Fruit fly (Drosophila melanogaster): Measurements from ENCODE around the gene Prp40.

The Prp40 gene

dm6 chr2L:3003399-3003798 lies 19.6 kb upstream of the Prp40 start (continued):
- TF ChIP-seq CrebB (tag; optimal IDR thresholded peaks at IDR 0.05): no peak
- no peak for TF ChIP-seq CG5245 (GFP tag; optimal IDR thresholded peaks at IDR 0.05)
- TF ChIP-seq Camta (GFP tag; optimal IDR thresholded peaks at IDR 0.05): peak; percentile 19
- TF ChIP-seq HLH54F (GFP tag; optimal IDR thresholded peaks at IDR 0.05): no peak
- no peak for TF ChIP-seq Sry-δ (GFP tag; optimal IDR thresholded peaks at IDR 0.05)
- no peak for TF ChIP-seq CG2120 (GFP tag; optimal IDR thresholded peaks at IDR 0.05)
- TF ChIP-seq CG10147 (GFP tag; optimal IDR thresholded peaks at IDR 0.05): no peak
- peak; percentile 69 for TF ChIP-seq CG1529 (GFP tag; optimal IDR thresholded peaks at IDR 0.05)
- peak; percentile 63 for TF ChIP-seq Oli (tag; optimal IDR thresholded peaks at IDR 0.05)
- TF ChIP-seq ab (GFP tag; optimal IDR thresholded peaks at IDR 0.05): no peak
- TF ChIP-seq Dbx (GFP tag; IDR thresholded peaks at IDR 0.05): no peak
- TF ChIP-seq CG11093 (GFP tag; IDR thresholded peaks at IDR 0.05): peak; percentile 28; the same call in 1 of the 3 replicates
- peak; percentile 50 for TF ChIP-seq Ssrp (tag; optimal IDR thresholded peaks at IDR 0.05)
- TF ChIP-seq chm (GFP tag; IDR thresholded peaks at IDR 0.05): no peak
- TF ChIP-seq ind (GFP tag; optimal IDR thresholded peaks at IDR 0.05): peak; percentile 41
- peak; percentile 31 for TF ChIP-seq jing (GFP tag; optimal IDR thresholded peaks at IDR 0.05)
- TF ChIP-seq Hmx (GFP tag; optimal IDR thresholded peaks at IDR 0.05): no peak
- peak; percentile 20 for TF ChIP-seq sd (tag; optimal IDR thresholded peaks at IDR 0.05)
- TF ChIP-seq CG13123 (GFP tag; optimal IDR thresholded peaks at IDR 0.05): no peak
- no peak for TF ChIP-seq CG16813 (GFP tag; IDR thresholded peaks at IDR 0.05; ENCODE audit: partially characterized antibody)
- no peak for TF ChIP-seq CHES-1-like (GFP tag; optimal IDR thresholded peaks at IDR 0.05)
- TF ChIP-seq CG2116 (GFP tag; optimal IDR thresholded peaks at IDR 0.05): no peak
- no peak for TF ChIP-seq CG8359 (GFP tag; optimal IDR thresholded peaks at IDR 0.05; ENCODE audit: borderline replicate concordance)
- no peak for TF ChIP-seq CG33557 (GFP tag; optimal IDR thresholded peaks at IDR 0.05)
- TF ChIP-seq CG6654 (GFP tag; optimal IDR thresholded peaks at IDR 0.05): no peak
- TF ChIP-seq CG16815 (GFP tag; optimal IDR thresholded peaks at IDR 0.05): no peak
- peak; percentile 63 for TF ChIP-seq CG18262 (tag; optimal IDR thresholded peaks at IDR 0.05)
- no peak for TF ChIP-seq ranshi (GFP tag; IDR thresholded peaks at IDR 0.05)
- TF ChIP-seq unpg (GFP tag; optimal IDR thresholded peaks at IDR 0.05): peak; percentile 69
- no peak for TF ChIP-seq CG12155 (GFP tag; optimal IDR thresholded peaks at IDR 0.05)
- peak; percentile 62 for TF ChIP-seq CG12219 (GFP tag; optimal IDR thresholded peaks at IDR 0.05)
- peak; percentile 70 for TF ChIP-seq CG4707 (GFP tag; optimal IDR thresholded peaks at IDR 0.05)
- peak; percentile 51 for TF ChIP-seq odd (GFP tag; optimal IDR thresholded peaks at IDR 0.05)
- no peak for TF ChIP-seq croc (GFP tag; conservative IDR thresholded peaks at IDR 0.05)
- TF ChIP-seq CG11398 (GFP tag; optimal IDR thresholded peaks at IDR 0.05): no peak
- no peak for TF ChIP-seq en (GFP tag; optimal IDR thresholded peaks at IDR 0.05)
- no peak for TF ChIP-seq CG13287 (GFP tag; IDR thresholded peaks at IDR 0.05; ENCODE audit: partially characterized antibody)
- TF ChIP-seq ham (GFP tag; IDR thresholded peaks at IDR 0.05): no peak
- no peak for TF ChIP-seq Atf6 (GFP tag; IDR thresholded peaks at IDR 0.05)
- TF ChIP-seq B-H2 (GFP tag; optimal IDR thresholded peaks at IDR 0.05): no peak
- peak; percentile 30 for TF ChIP-seq Nf-YB (GFP tag; optimal IDR thresholded peaks at IDR 0.05)
- TF ChIP-seq CG12071 (GFP tag; optimal IDR thresholded peaks at IDR 0.05): peak; percentile 68
- TF ChIP-seq CG10267 (tag; optimal IDR thresholded peaks at IDR 0.05): peak; percentile 30
- no peak for TF ChIP-seq CG3281 (GFP tag; optimal IDR thresholded peaks at IDR 0.05)
- TF ChIP-seq Opbp (GFP tag; IDR thresholded peaks at IDR 0.05; ENCODE audit: partially characterized antibody): no peak
- TF ChIP-seq sna (GFP tag; IDR thresholded peaks at IDR 0.05; ENCODE audit: partially characterized antibody): no peak
- TF ChIP-seq Blimp-1 (GFP tag; optimal IDR thresholded peaks at IDR 0.05): peak; percentile 77
- no peak for TF ChIP-seq NC2α (GFP tag; optimal IDR thresholded peaks at IDR 0.05)
- no peak for TF ChIP-seq CTCF (GFP tag; optimal IDR thresholded peaks at IDR 0.05)
- TF ChIP-seq sisA (GFP tag; IDR thresholded peaks at IDR 0.05): peak; percentile 29; the same call in 1 of the 2 replicates
- TF ChIP-seq dmrt11E (tag; optimal IDR thresholded peaks at IDR 0.05): no peak
- no peak for TF ChIP-seq CG8478 (optimal IDR thresholded peaks at IDR 0.05)
